Worm (Caenorhabditis elegans) whole organism, mixed stage, embryonic: Measurements from ENCODE around the gene irld-55.

Experiments used
- M03D4.4 ChIP-seq: sonication (generic microtip); optimal IDR thresholded peaks from 2 replicates; lab custom pipeline; 2017; ENCODE audit warnings: mild to moderate bottlenecking, missing genetic modification characterization, missing compliant biosample characterization
- bed-3 ChIP-seq: fragments of 200-800 bp; sonication (Bioruptor generic); optimal IDR thresholded peaks from 3 replicates; lab custom pipeline; 2018; ENCODE audit warnings: mild to moderate bottlenecking, missing genetic modification characterization, moderate library complexity, missing compliant biosample characterization
- blmp-1 ChIP-seq: fragments of 150-350 bp; optimal IDR thresholded peaks from 2 replicates; lab custom pipeline; 2014; ENCODE audit warnings: missing biosample characterization, missing genetic modification characterization
- ceh-39 ChIP-seq: fragments of 150-350 bp; optimal IDR thresholded peaks from 2 replicates; lab custom pipeline; 2014; ENCODE audit warnings: missing biosample characterization, missing genetic modification characterization
- ceh-43 ChIP-seq: fragments of 200-800 bp; sonication (Bioruptor generic); optimal IDR thresholded peaks from 2 replicates; lab custom pipeline; 2018; ENCODE audit warnings: mild to moderate bottlenecking, missing genetic modification characterization, moderate library complexity, missing compliant biosample characterization
- ceh-83 ChIP-seq: fragments of 200-800 bp; sonication (Bioruptor generic); optimal IDR thresholded peaks from 2 replicates; lab custom pipeline; 2018; ENCODE audit warnings: mild to moderate bottlenecking, missing genetic modification characterization, missing compliant biosample characterization
- ces-1 ChIP-seq: fragments of 150-350 bp; optimal IDR thresholded peaks from 2 replicates; lab custom pipeline; 2014; ENCODE audit warnings: missing biosample characterization, missing genetic modification reagents, missing genetic modification characterization
- drap-1 ChIP-seq: fragments of 200-800 bp; sonication (Bioruptor generic); optimal IDR thresholded peaks from 3 replicates; lab custom pipeline; 2018; ENCODE audit warnings: mild to moderate bottlenecking, missing genetic modification characterization, missing compliant biosample characterization
- elt-1 ChIP-seq: sonication (generic microtip); optimal IDR thresholded peaks from 2 replicates; lab custom pipeline; 2017; ENCODE audit warnings: missing genetic modification characterization, mild to moderate bottlenecking, missing compliant biosample characterization, antibody characterized with exemption, moderate library complexity, borderline replicate concordance; ENCODE audit not compliant: insufficient read depth
- elt-3 ChIP-seq: fragments of 150-350 bp; optimal IDR thresholded peaks from 2 replicates; lab custom pipeline; 2014; ENCODE audit warnings: missing biosample characterization, missing genetic modification characterization
- flh-1 ChIP-seq: fragments of 200-800 bp; sonication (Bioruptor generic); optimal IDR thresholded peaks from 2 replicates; lab custom pipeline; 2018; ENCODE audit warnings: mild to moderate bottlenecking, missing genetic modification characterization, moderate library complexity, missing compliant biosample characterization
- ham-2 ChIP-seq: fragments of 200-800 bp; sonication (Bioruptor generic); optimal IDR thresholded peaks from 2 replicates; lab custom pipeline; 2018; ENCODE audit warnings: mild to moderate bottlenecking, missing genetic modification characterization, missing compliant biosample characterization
- hlh-1 ChIP-seq: fragments of 150-350 bp; optimal IDR thresholded peaks from 2 replicates; lab custom pipeline; 2014; ENCODE audit warnings: missing biosample characterization, missing genetic modification reagents, missing genetic modification characterization
- lin-32 ChIP-seq: fragments of 200-800 bp; sonication (Bioruptor generic); optimal IDR thresholded peaks from 2 replicates; lab custom pipeline; 2018; ENCODE audit warnings: mild to moderate bottlenecking, missing genetic modification characterization, missing compliant biosample characterization
- lsy-2 ChIP-seq: fragments of 150-350 bp; optimal IDR thresholded peaks from 2 replicates; lab custom pipeline; 2014; ENCODE audit warnings: missing biosample characterization, missing genetic modification characterization
- mep-1 ChIP-seq: fragments of 150-350 bp; optimal IDR thresholded peaks from 2 replicates; lab custom pipeline; 2017; ENCODE audit warnings: missing biosample characterization, missing genetic modification reagents, missing genetic modification characterization, inconsistent platforms
- mls-2 ChIP-seq: sonication (generic microtip); optimal IDR thresholded peaks from 2 replicates; lab custom pipeline; 2016; ENCODE audit warnings: mild to moderate bottlenecking, missing genetic modification characterization, moderate library complexity, missing compliant biosample characterization
- nhr-12 ChIP-seq: fragments of 150-350 bp; optimal IDR thresholded peaks from 2 replicates; lab custom pipeline; 2014; ENCODE audit warnings: missing biosample characterization, missing genetic modification characterization
- nhr-237 ChIP-seq: fragments of 150-350 bp; optimal IDR thresholded peaks from 2 replicates; lab custom pipeline; 2014; ENCODE audit warnings: missing biosample characterization, missing genetic modification characterization
- nhr-28 ChIP-seq: fragments of 150-350 bp; optimal IDR thresholded peaks from 2 replicates; lab custom pipeline; 2014; ENCODE audit warnings: missing biosample characterization, missing genetic modification characterization
- nhr-76 ChIP-seq: sonication (generic microtip); optimal IDR thresholded peaks from 2 replicates; lab custom pipeline; 2017; ENCODE audit warnings: missing biosample characterization, missing genetic modification characterization
- pha-4 ChIP-seq: fragments of 150-350 bp; optimal IDR thresholded peaks from 2 replicates; lab custom pipeline; 2018; ENCODE audit warnings: missing biosample characterization, missing genetic modification reagents, missing genetic modification characterization
- sem-2 ChIP-seq: fragments of 200-800 bp; sonication (Bioruptor generic); optimal IDR thresholded peaks from 2 replicates; lab custom pipeline; 2018; ENCODE audit warnings: mild to moderate bottlenecking, missing genetic modification characterization, missing compliant biosample characterization
- unc-120 ChIP-seq: sonication (generic microtip); optimal IDR thresholded peaks from 2 replicates; lab custom pipeline; 2017; ENCODE audit warnings: missing genetic modification characterization, missing compliant biosample characterization; ENCODE audit not compliant: poor library complexity, severe bottlenecking
- unc-39 ChIP-seq: fragments of 150-350 bp; optimal IDR thresholded peaks from 2 replicates; lab custom pipeline; 2014; ENCODE audit warnings: missing biosample characterization, missing genetic modification characterization
- zip-8 ChIP-seq: fragments of 150-350 bp; optimal IDR thresholded peaks from 2 replicates; lab custom pipeline; 2014; ENCODE audit warnings: missing biosample characterization, missing genetic modification characterization
- ztf-11 ChIP-seq: fragments of 150-350 bp; optimal IDR thresholded peaks from 2 replicates; lab custom pipeline; 2014; ENCODE audit warnings: missing biosample characterization, missing genetic modification characterization

irld-55 gene

DNA sequence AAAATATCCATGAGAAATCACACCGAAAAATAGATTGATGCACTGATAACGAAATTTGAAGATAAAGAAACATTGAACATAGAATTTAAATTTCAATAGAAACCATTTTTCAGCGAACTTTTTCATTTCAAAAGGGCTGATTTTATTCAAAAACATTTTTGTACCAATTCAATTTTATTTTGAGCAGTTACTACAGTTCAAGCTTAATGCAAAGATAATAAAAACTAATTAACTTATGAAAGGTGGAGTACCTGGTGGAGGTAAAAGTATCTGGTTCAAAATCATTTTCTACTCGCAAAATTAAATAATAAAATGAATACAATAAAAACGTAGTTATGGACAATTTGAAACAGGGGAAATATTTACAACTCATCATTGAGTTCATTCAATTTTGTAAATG lies 36.0 kb upstream of the irld-55 start, which contains the start of gene tor-2:
TSS of gene tor-2 (minus strand) at position 101 of the 400 bp plus-strand sequence.
- TF ChIP-seq mep-1 (tag; lab: Kevin White, UChicago) (no peak), elt-3 (tag; lab: Kevin White, UChicago) (no peak), flh-1 (GFP tag; lab: Kevin White, UChicago) (no peak), ztf-11 (no peak), M03D4.4 (no peak), blmp-1 (tag; lab: Kevin White, UChicago) (no peak), nhr-12 (tag; lab: Kevin White, UChicago) (no peak), pha-4 (no peak), elt-1 (tag; lab: Kevin White, UChicago) (no peak), ces-1 (no peak), ham-2 (GFP tag; lab: Kevin White, UChicago) (no peak), hlh-1 (tag; lab: Kevin White, UChicago) (no peak), unc-120 (tag; lab: Kevin White, UChicago) (no peak), lin-32 (no peak)

DNA sequence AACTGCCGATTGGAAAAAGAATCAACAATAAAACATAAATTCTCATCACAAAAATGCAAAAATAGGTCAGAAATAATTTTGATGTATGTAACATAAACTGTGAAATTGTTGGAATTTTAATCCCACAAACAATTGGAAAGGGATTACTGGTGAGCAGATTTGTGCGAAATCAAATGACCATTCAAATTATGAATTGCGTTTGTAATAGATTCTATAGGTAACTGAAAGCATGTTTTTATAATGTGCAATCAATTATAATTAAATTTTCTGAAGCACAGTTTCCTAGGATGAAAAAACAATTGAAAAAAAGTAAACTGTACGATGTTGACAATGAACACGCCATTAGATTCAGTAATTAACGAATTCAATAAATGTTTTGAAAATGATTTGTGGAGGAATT lies 34.3 kb upstream of the irld-55 start, which contains the start of gene tor-1:
TSS of gene tor-1 (minus strand) at position 101 of the 400 bp plus-strand sequence.
- TF ChIP-seq elt-3 (tag; lab: Kevin White, UChicago) (no peak), mep-1 (tag; lab: Kevin White, UChicago) (no peak), ceh-83 (GFP tag; lab: Kevin White, UChicago) (no peak), hlh-1 (tag; lab: Kevin White, UChicago) (no peak), blmp-1 (tag; lab: Kevin White, UChicago) (no peak), ham-2 (GFP tag; lab: Kevin White, UChicago) (no peak), lin-32 (no peak)
- TF ChIP-seq, all 35 proteins: peak for 0

DNA sequence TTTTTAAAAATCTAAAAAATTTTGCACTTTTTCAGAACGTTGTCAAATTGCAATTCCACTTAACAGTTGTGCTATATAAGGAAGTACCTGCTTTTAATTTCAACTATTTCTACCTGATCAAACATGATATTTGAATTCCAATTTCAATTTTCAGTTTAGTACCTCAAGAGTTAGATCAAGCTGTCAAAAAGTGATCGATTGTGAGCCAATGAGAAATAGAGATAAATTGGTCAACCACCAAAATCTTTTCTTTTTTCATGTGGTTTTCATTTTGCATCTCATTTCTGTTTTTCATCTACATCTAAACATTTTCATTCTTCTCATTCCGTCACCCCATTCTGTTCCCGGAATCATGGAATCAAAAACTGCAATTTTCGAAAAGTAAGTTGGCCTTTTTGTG lies 31.2 kb upstream of the irld-55 start, which contains the start of gene egl-23:
TSS of gene egl-23 (plus strand) at position 301 of the 400 bp plus-strand sequence.
- TF ChIP-seq ces-1 (no peak), zip-8 (tag; lab: Kevin White, UChicago) (no peak), ceh-83 (GFP tag; lab: Kevin White, UChicago) (no peak), nhr-237 (tag; lab: Kevin White, UChicago) (no peak), elt-3 (tag; lab: Kevin White, UChicago) (no peak), mls-2 (tag; lab: Kevin White, UChicago) (no peak), sem-2 (GFP tag; lab: Kevin White, UChicago) (no peak), drap-1 (GFP tag; lab: Kevin White, UChicago) (no peak), ceh-39 (tag; lab: Kevin White, UChicago) (no peak), lsy-2 (no peak), nhr-76 (tag; lab: Kevin White, UChicago) (no peak), ceh-43 (GFP tag; lab: Kevin White, UChicago) (no peak), bed-3 (GFP tag; lab: Kevin White, UChicago) (no peak), unc-120 (tag; lab: Kevin White, UChicago) (no peak), nhr-12 (tag; lab: Kevin White, UChicago) (no peak)

DNA sequence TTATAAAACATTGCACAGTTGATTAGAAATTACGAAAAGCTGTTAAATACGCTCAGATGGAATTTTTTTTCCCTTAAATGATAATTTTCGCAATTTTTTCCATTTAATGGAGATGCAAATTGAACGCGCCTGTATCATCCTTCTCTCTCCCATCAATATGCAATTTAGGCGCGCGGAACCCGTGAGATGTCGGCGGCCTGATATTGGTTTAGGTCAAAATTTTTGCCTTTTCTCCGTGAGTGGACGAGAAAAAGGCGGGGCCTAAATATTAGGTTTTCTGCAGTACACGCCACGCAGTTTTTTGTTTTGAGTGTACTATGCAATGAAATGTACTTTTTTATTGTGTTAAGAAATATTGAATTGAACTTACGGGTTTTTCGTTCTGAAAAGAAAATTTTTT lies 30.1 kb upstream of the irld-55 start:
- TF ChIP-seq nhr-12 (tag; lab: Kevin White, UChicago) (no peak), ceh-83 (GFP tag; lab: Kevin White, UChicago) (no peak)
- TF ChIP-seq, all 35 proteins: peak for 0

DNA sequence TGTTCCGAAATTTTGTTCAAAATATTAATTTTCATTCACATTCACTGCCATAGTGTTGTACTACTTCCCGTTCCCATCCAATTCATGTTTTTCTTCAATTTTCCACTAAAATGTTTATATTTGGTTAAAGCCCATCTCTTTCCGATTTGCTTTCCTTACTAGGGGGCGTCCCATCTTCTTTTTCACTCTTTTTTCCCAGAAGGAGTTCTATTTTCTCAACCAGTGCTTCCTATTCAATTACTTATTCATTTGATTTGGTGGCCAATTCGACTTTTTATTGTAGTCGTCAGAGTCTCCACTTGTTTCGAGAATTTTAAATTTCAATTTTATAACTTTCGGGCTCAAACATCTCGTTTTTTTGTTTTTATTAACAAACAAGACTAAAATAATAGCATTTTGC lies 18.2 kb upstream of the irld-55 start:
- no peak for TF ChIP-seq nhr-28 (tag; lab: Kevin White, UChicago)
- peak; percentile 15 for TF ChIP-seq ces-1

DNA sequence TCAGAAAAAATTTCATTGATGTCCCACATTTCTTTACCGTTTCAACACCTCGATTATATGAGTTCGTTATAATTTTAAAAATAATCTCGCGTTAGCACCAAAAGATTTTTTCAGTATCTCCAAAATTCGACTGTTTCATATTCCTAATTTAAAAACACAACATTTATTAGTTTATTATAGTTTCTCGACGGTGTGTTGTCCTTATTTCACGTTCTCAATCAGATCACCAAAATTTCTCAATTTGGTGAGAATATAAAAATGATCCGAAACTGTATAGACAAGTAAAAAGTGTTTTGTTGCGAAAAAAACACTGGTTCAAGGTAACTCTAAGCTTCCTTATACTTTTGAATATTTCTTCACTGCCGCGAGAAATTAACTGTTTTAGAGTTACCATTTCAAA lies 11.3 kb upstream of the irld-55 start:
- no peak for TF ChIP-seq nhr-76 (tag; lab: Kevin White, UChicago)
- TF ChIP-seq, all 35 proteins: peak for 0

DNA sequence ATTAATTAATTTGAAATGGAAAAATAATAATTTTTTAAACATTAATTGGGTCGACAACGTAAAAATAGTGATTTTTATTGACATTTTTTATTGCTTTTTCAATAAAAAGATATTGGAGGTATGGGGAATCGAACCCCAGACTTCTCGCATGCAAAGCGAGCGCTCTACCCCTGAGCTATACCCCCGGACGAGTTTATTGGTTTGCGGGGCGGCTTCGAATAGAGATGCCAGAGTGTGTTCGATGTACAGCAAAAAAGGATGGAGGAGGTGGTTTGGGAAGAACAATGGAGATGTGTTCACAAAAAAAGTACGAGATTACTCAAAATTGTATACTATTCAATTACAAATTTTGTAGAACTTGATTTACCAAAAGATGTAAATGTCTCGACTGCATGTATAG lies 6.3 kb upstream of the irld-55 start:
- no peak for TF ChIP-seq unc-39 (tag; lab: Kevin White, UChicago)
- TF ChIP-seq mep-1 (tag; lab: Kevin White, UChicago), result no peak
- no peak for TF ChIP-seq drap-1 (GFP tag; lab: Kevin White, UChicago)
- peak; percentile 71 for TF ChIP-seq ceh-43 (GFP tag; lab: Kevin White, UChicago)
- TF ChIP-seq nhr-28 (tag; lab: Kevin White, UChicago), result no peak
- peak; percentile 14 for TF ChIP-seq bed-3 (GFP tag; lab: Kevin White, UChicago)
- TF ChIP-seq lsy-2, result no peak
- peak; percentile 87 for TF ChIP-seq ceh-83 (GFP tag; lab: Kevin White, UChicago)
- peak; percentile 26 for TF ChIP-seq flh-1 (GFP tag; lab: Kevin White, UChicago)
- peak; percentile 38 for TF ChIP-seq lin-32
